Worm (Caenorhabditis elegans) whole organism, L4 larva: ENCODE measurements around the gene C38D4.7.

ENCODE experiments used
- T20F7.1 ChIP-seq: fragments of 200-800 bp; sonication (Bioruptor generic); optimal IDR thresholded peaks from 2 replicates; lab custom pipeline; 2018; ENCODE audit warnings: mild to moderate bottlenecking, missing genetic modification characterization, missing compliant biosample characterization
- dmd-6 ChIP-seq: fragments of 200-800 bp; sonication (Bioruptor generic); IDR thresholded peaks from 2 replicates; pipeline ENCODE4 v1.3.6; 2022; ENCODE audit warnings: missing genetic modification reagents, missing genetic modification characterization, missing compliant biosample characterization
- duxl-1 ChIP-seq: sonication (generic microtip); optimal IDR thresholded peaks from 2 replicates; lab custom pipeline; 2016; ENCODE audit warnings: mild to moderate bottlenecking, missing genetic modification characterization, moderate library complexity, missing compliant biosample characterization; ENCODE audit not compliant: poor library complexity
- mdl-1 ChIP-seq, 2 experiments: fragments of 150-350 bp in 1 of 2; sonication (generic microtip) in 1 of 2; optimal IDR thresholded peaks; 2 replicates each; lab custom pipeline; 2014 to 2017; ENCODE audit warnings: missing biosample characterization in 2 of 2, missing genetic modification characterization in 2 of 2
- nhr-237 ChIP-seq: sonication (generic microtip); optimal IDR thresholded peaks from 2 replicates; lab custom pipeline; 2017; ENCODE audit warnings: missing biosample characterization, missing genetic modification characterization
- nhr-28 ChIP-seq: fragments of 150-350 bp; optimal IDR thresholded peaks from 2 replicates; lab custom pipeline; 2014; ENCODE audit warnings: missing biosample characterization, missing genetic modification characterization
- nhr-76 ChIP-seq: fragments of 150-350 bp; optimal IDR thresholded peaks from 2 replicates; lab custom pipeline; 2014; ENCODE audit warnings: missing biosample characterization, missing genetic modification characterization
- zfp-3 ChIP-seq: fragments of 200-800 bp; sonication (Bioruptor generic); conservative IDR thresholded peaks from 2 replicates; pipeline ENCODE4 v1.3.6; 2022; ENCODE audit warnings: missing genetic modification reagents, missing genetic modification characterization, missing compliant biosample characterization

- TF ChIP-seq nhr-28 (tag; lab: Kevin White, UChicago), result no peak
- TF ChIP-seq nhr-237 (tag; lab: Kevin White, UChicago), result no peak
- no peak for TF ChIP-seq mdl-1 (tag; optimal IDR thresholded peaks at IDR 0.05; lab: Kevin White, UChicago)
- no peak for TF ChIP-seq zfp-3 (GFP tag; lab: Robert Waterston, UW)
- no peak for TF ChIP-seq dmd-6
- TF ChIP-seq nhr-76, result no peak
- no peak for TF ChIP-seq T20F7.1 (GFP tag; lab: Kevin White, UChicago)
- no peak for TF ChIP-seq duxl-1 (tag; lab: Kevin White, UChicago)
Observed at ce11 chrIII:4850139-4850538, 39.0 kb upstream of the C38D4.7 start, which contains the start of gene F26A1.1.
